Worm (Caenorhabditis elegans): ENCODE measurements around the gene Y24F12A.1.

The Y24F12A.1 gene

DNA sequence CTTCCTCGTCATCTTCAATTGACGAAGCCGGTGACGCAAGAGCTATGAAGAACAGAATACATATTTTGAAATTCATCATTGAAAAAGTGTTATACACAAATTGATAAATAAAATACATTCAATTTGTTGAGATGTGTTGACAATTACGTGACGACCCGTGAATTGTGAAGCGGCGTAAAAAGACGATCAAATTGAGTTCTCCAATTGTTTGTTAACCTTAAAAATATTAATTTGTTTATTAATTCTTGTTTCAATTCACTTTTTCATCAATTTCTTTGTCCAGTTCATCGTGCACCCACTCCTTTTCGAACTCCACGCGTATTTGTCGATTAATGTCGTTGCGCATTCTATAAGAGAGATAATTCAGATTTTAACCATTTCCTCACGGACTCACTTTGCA lies 12.9 kb upstream of the Y24F12A.1 start, which contains the start of gene spe-36:
Gene spe-36 (minus strand): TSS at position 101 of the 400 bp plus-strand sequence.
- TF ChIP-seq unc-86 (tag; optimal IDR thresholded peaks at IDR 0.05): no peak
- TF ChIP-seq elt-3 (tag; optimal IDR thresholded peaks at IDR 0.05): no peak

DNA sequence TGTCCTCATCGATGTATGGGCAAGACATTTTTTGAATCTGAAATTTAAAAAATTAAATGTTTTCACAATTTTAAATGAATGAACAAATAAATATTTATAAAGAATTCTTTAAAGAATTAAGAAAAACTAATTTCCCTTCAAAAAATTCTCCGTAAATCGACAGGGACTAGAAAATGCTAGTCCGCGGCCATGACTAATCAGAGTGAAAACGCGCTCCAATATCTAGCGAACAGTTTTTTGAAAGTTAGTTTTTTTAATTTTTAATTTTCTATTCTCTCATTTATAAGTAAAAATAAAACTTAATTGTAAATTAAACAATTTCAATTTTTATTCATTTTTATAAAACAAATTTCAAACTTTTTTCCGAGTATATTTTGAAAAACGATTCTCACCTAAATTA lies 12.2 kb upstream of the Y24F12A.1 start:
- TF ChIP-seq efl-3 (GFP tag; optimal IDR thresholded peaks at IDR 0.05): no peak
- TF ChIP-seq zag-1 (tag; optimal IDR thresholded peaks at IDR 0.05): no peak
- peak; percentile 89 for TF ChIP-seq ceh-90 (tag; optimal IDR thresholded peaks at IDR 0.05)
- peak; percentile 38 for TF ChIP-seq C16A3.4 (tag; optimal IDR thresholded peaks at IDR 0.05)
- no peak for TF ChIP-seq pag-3 (tag; optimal IDR thresholded peaks at IDR 0.05; ENCODE audit: borderline replicate concordance, insufficient read depth)
- peak in 2 of 3 experiments; percentile 39 to 55 for TF ChIP-seq dpl-1 (GFP tag; optimal IDR thresholded peaks at IDR 0.05)
- no peak for TF ChIP-seq Y116A8C.19 (tag; optimal IDR thresholded peaks at IDR 0.05; ENCODE audit: borderline replicate concordance)
- peak; percentile 44 for TF ChIP-seq C04F5.9 (tag; optimal IDR thresholded peaks at IDR 0.05)
- no peak for TF ChIP-seq egl-27 (tag; optimal IDR thresholded peaks at IDR 0.05)
- TF ChIP-seq ceh-88 (GFP tag; IDR thresholded peaks at IDR 0.05): peak; percentile 33; the same call in 1 of the 2 replicates
- no peak for TF ChIP-seq nhr-28 (tag; optimal IDR thresholded peaks at IDR 0.05)
- TF ChIP-seq elt-2 (tag; optimal IDR thresholded peaks at IDR 0.05): no peak
- TF ChIP-seq nhr-85 (tag): no peak
- TF ChIP-seq aly-2 (tag; optimal IDR thresholded peaks at IDR 0.05): no peak
- TF ChIP-seq nhr-47 (tag; optimal IDR thresholded peaks at IDR 0.05): peak; percentile 63
- TF ChIP-seq unc-130 (tag; optimal IDR thresholded peaks at IDR 0.05): no peak
- TF ChIP-seq lin-15B (tag; optimal IDR thresholded peaks at IDR 0.05): peak; percentile 66
- TF ChIP-seq sptf-1 (tag; optimal IDR thresholded peaks at IDR 0.05): no peak
- no peak for TF ChIP-seq ces-1 (GFP tag; optimal IDR thresholded peaks at IDR 0.05)
- no peak for TF ChIP-seq jun-1 (tag; optimal IDR thresholded peaks at IDR 0.05)
- no peak for TF ChIP-seq ets-5 (GFP tag; IDR thresholded peaks at IDR 0.05)
- TF ChIP-seq blmp-1 (tag; optimal IDR thresholded peaks at IDR 0.05): peak; percentile 32
- TF ChIP-seq lin-13 (GFP tag; optimal IDR thresholded peaks at IDR 0.05): no peak
- no peak for TF ChIP-seq alr-1 (tag; optimal IDR thresholded peaks at IDR 0.05; ENCODE audit: borderline replicate concordance)
- TF ChIP-seq nhr-19 (GFP tag; conservative IDR thresholded peaks at IDR 0.05): no peak; the same call in 1 of the 2 replicates
- TF ChIP-seq hlh-4 (tag; optimal IDR thresholded peaks at IDR 0.05): no peak
- TF ChIP-seq nhr-12 (tag; optimal IDR thresholded peaks at IDR 0.05): no peak
- no peak for TF ChIP-seq pqm-1 (tag; optimal IDR thresholded peaks at IDR 0.05)
- no peak for TF ChIP-seq ceh-63 (GFP tag; optimal IDR thresholded peaks at IDR 0.05)
- TF ChIP-seq nhr-71 (tag; optimal IDR thresholded peaks at IDR 0.05): peak; percentile 66
- peak; percentile 49 for TF ChIP-seq xbp-1 (tag; optimal IDR thresholded peaks at IDR 0.05)
- no peak for TF ChIP-seq nhr-76 (tag; optimal IDR thresholded peaks at IDR 0.05)
- peak; percentile 91 for TF ChIP-seq rnt-1 (tag; optimal IDR thresholded peaks at IDR 0.05)
- peak; percentile 15 for TF ChIP-seq snu-23 (GFP tag; optimal IDR thresholded peaks at IDR 0.05)
- TF ChIP-seq unc-62 (GFP tag; optimal IDR thresholded peaks at IDR 0.05): no peak
- TF ChIP-seq unc-86 (tag; optimal IDR thresholded peaks at IDR 0.05): no peak
- no peak for TF ChIP-seq hpl-2 (GFP tag; optimal IDR thresholded peaks at IDR 0.05)
- TF ChIP-seq zip-4 (GFP tag; optimal IDR thresholded peaks at IDR 0.05): no peak
- TF ChIP-seq hlh-17 (GFP tag; optimal IDR thresholded peaks at IDR 0.05; ENCODE audit: borderline replicate concordance): no peak
- no peak for TF ChIP-seq ceh-8 (GFP tag; optimal IDR thresholded peaks at IDR 0.05)
- peak; percentile 31 for TF ChIP-seq tbx-2 (tag; optimal IDR thresholded peaks at IDR 0.05)
- TF ChIP-seq fos-1 (tag; optimal IDR thresholded peaks at IDR 0.05): no peak
- TF ChIP-seq fkh-8 (tag; optimal IDR thresholded peaks at IDR 0.05): no peak
- TF ChIP-seq aha-1 (tag; optimal IDR thresholded peaks at IDR 0.05): no peak
- no peak for TF ChIP-seq mdl-1 (tag; optimal IDR thresholded peaks at IDR 0.05)
- no peak for TF ChIP-seq F16B12.6 (tag; optimal IDR thresholded peaks at IDR 0.05)
- TF ChIP-seq C34B4.2 (tag; optimal IDR thresholded peaks at IDR 0.05): no peak
- no peak for TF ChIP-seq grh-1 (GFP tag; IDR thresholded peaks at IDR 0.05)
- TF ChIP-seq tlp-1 (tag; optimal IDR thresholded peaks at IDR 0.05): no peak
- peak; percentile 70 for TF ChIP-seq mep-1 (tag; optimal IDR thresholded peaks at IDR 0.05)
